Worm (Caenorhabditis elegans): ENCODE data around the gene ZK1307.9.
A peak's percentile ranks its signal among the peaks of the same experiment; 100 is the strongest.

Gene ZK1307.9

DNA sequence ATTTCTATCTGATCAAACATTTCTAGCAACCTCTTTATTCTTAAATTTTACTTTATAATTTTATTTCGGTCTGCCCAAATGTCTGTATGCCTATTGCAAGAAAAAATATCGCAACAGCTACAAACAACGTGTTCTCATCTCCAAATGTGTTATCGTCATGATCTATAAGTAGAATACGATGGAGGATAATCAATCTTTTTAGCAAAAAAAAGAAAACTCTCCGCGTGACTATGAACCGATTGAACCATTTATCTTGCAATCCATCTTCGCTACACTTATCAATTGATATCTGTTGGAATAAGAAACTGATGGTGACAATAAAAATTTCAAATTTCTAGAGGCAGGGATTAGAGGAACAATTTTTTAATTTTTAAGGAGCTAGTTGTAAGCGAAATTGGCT is 43.3 kb upstream of the ZK1307.9 start:
- TF ChIP-seq ztf-7 (tag; optimal IDR thresholded peaks at IDR 0.05) (no peak), nhr-111 (GFP tag; optimal IDR thresholded peaks at IDR 0.05) (no peak), tag-97 (GFP tag; IDR thresholded peaks at IDR 0.05) (no peak), zip-11 (GFP tag; IDR thresholded peaks at IDR 0.05) (no peak), vab-7 (GFP tag; IDR thresholded peaks at IDR 0.05) (no peak), spr-3 (GFP tag; optimal IDR thresholded peaks at IDR 0.05) (no peak), egl-27 (tag; optimal IDR thresholded peaks at IDR 0.05) (no peak), attf-4 (tag; optimal IDR thresholded peaks at IDR 0.05) (no peak), Y48G9A.11 (GFP tag; IDR thresholded peaks at IDR 0.05) (no peak), T26A8.4 (GFP tag; IDR thresholded peaks at IDR 0.05) (no peak), saeg-2 (GFP tag; IDR thresholded peaks at IDR 0.05) (no peak), ceh-82 (tag; optimal IDR thresholded peaks at IDR 0.05) (no peak), zag-1 (tag; optimal IDR thresholded peaks at IDR 0.05) (no peak), ceh-62 (tag; optimal IDR thresholded peaks at IDR 0.05) (no peak), arid-1 (GFP tag; conservative IDR thresholded peaks at IDR 0.05) (no peak), daf-12 (tag; optimal IDR thresholded peaks at IDR 0.05) (no peak), ces-1 (GFP tag; optimal IDR thresholded peaks at IDR 0.05) (no peak), pqm-1 (tag; optimal IDR thresholded peaks at IDR 0.05) (no peak), mep-1 (tag; optimal IDR thresholded peaks at IDR 0.05) (no peak), hlh-11 (tag; optimal IDR thresholded peaks at IDR 0.05) (no peak), ctbp-1 (GFP tag; IDR thresholded peaks at IDR 0.05) (0 out of 2 replicates have a peak, but pooled peaks have one; percentile 30), tra-1 (GFP tag; IDR thresholded peaks at IDR 0.05) (no peak), F49E8.2 (tag; optimal IDR thresholded peaks at IDR 0.05; ENCODE audit: borderline replicate concordance) (no peak), ceh-44 (GFP tag; IDR thresholded peaks at IDR 0.05) (no peak), lim-7 (GFP tag; IDR thresholded peaks at IDR 0.05) (no peak), snpc-1.2 (GFP tag; IDR thresholded peaks at IDR 0.05) (no peak), Y105C5A.15 (GFP tag; IDR thresholded peaks at IDR 0.05) (no peak), mxl-3 (GFP tag; optimal IDR thresholded peaks at IDR 0.05) (peak; percentile 44), nhr-41 (GFP tag; IDR thresholded peaks at IDR 0.05) (no peak), daf-19 (GFP tag; conservative IDR thresholded peaks at IDR 0.05) (no peak), mdl-1 (tag; optimal IDR thresholded peaks at IDR 0.05) (peak in 1 of 2 experiments; percentile 59), madf-5 (GFP tag; IDR thresholded peaks at IDR 0.05) (no peak), nhr-28 (tag; optimal IDR thresholded peaks at IDR 0.05) (peak; percentile 61), zfp-2 (tag; optimal IDR thresholded peaks at IDR 0.05) (no peak), mdt-29 (GFP tag; IDR thresholded peaks at IDR 0.05) (no peak), madf-9 (GFP tag; conservative IDR thresholded peaks at IDR 0.05) (no peak), duxl-1 (tag; optimal IDR thresholded peaks at IDR 0.05; ENCODE audit: poor library complexity) (no peak), lin-13 (GFP tag; optimal IDR thresholded peaks at IDR 0.05) (no peak), unc-130 (GFP tag; optimal IDR thresholded peaks at IDR 0.05) (no peak), nhr-11 (tag; optimal IDR thresholded peaks at IDR 0.05) (peak; percentile 42), mes-2 (tag; optimal IDR thresholded peaks at IDR 0.05; ENCODE audit: poor library complexity, severe bottlenecking) (no peak), aha-1 (tag) (no peak), ZK337.2 (GFP tag; IDR thresholded peaks at IDR 0.05) (no peak), D1046.2 (GFP tag; IDR thresholded peaks at IDR 0.05) (no peak), F44E2.7 (GFP tag; IDR thresholded peaks at IDR 0.05) (no peak), lsy-2 (tag; optimal IDR thresholded peaks at IDR 0.05) (no peak), dve-1 (tag; optimal IDR thresholded peaks at IDR 0.05; ENCODE audit: insufficient read depth) (no peak), fos-1 (tag; optimal IDR thresholded peaks at IDR 0.05) (no peak), daf-8 (GFP tag; IDR thresholded peaks at IDR 0.05) (no peak), F10B5.3 (tag; optimal IDR thresholded peaks at IDR 0.05) (no peak), hlh-30 (tag; optimal IDR thresholded peaks at IDR 0.05; ENCODE audit: insufficient read depth) (peak; percentile 45), unc-62 (GFP tag; optimal IDR thresholded peaks at IDR 0.05 in 1 of 2) (peak in 1 of 2 experiments; percentile 8), unc-62 (tag; optimal IDR thresholded peaks at IDR 0.05) (no peak)
